Worm (Caenorhabditis elegans) whole organism, L4 larva: ENCODE measurements around the gene nas-39.

ENCODE experiments used
- D1046.2 ChIP-seq: fragments of 200-800 bp; sonication (Bioruptor generic); IDR thresholded peaks from 2 replicates; pipeline ENCODE4 v1.3.6; 2022; ENCODE audit warnings: missing genetic modification characterization, missing compliant biosample characterization
- F10B5.3 ChIP-seq: sonication (generic microtip); optimal IDR thresholded peaks from 2 replicates; lab custom pipeline; 2016; ENCODE audit warnings: mild to moderate bottlenecking, missing genetic modification characterization, missing compliant biosample characterization
- R02D3.7 ChIP-seq: fragments of 150-350 bp; sonication (generic microtip); optimal IDR thresholded peaks from 3 replicates; lab custom pipeline; 2014; ENCODE audit warnings: missing biosample characterization, missing genetic modification characterization
- T26A8.4 ChIP-seq: fragments of 200-800 bp; sonication (Bioruptor generic); IDR thresholded peaks from 2 replicates; pipeline ENCODE4 v1.3.6; 2022; ENCODE audit warnings: missing genetic modification characterization, missing compliant biosample characterization
- Y48G9A.11 ChIP-seq: fragments of 200-800 bp; sonication (Bioruptor generic); IDR thresholded peaks from 2 replicates; pipeline ENCODE4 v1.3.6; 2022; ENCODE audit warnings: missing genetic modification reagents, missing genetic modification characterization, missing compliant biosample characterization
- Y75B8A.6 ChIP-seq: fragments of 200-800 bp; sonication (Bioruptor generic); IDR thresholded peaks from 2 replicates; pipeline ENCODE4 v1.3.6; 2022; ENCODE audit warnings: missing genetic modification reagents, missing genetic modification characterization, missing compliant biosample characterization
- ZK546.5 ChIP-seq, 2 experiments: sonication (generic microtip); optimal IDR thresholded peaks; 2 replicates each; lab custom pipeline; 2017; ENCODE audit warnings: missing biosample characterization in 2 of 2, missing genetic modification characterization in 2 of 2
- ama-1 ChIP-seq: fragments of 150-350 bp; optimal IDR thresholded peaks from 2 replicates; lab custom pipeline; 2014; ENCODE audit warnings: inconsistent platforms, mixed read lengths
- attf-4 ChIP-seq: sonication (generic microtip); optimal IDR thresholded peaks from 3 replicates; lab custom pipeline; 2017; ENCODE audit warnings: missing biosample characterization, missing genetic modification characterization
- ceh-20 ChIP-seq: fragments of 200-800 bp; sonication (Bioruptor generic); IDR thresholded peaks from 2 replicates; pipeline ENCODE4 v1.3.6; 2022; ENCODE audit warnings: missing genetic modification reagents, missing genetic modification characterization, missing compliant biosample characterization
- ceh-44 ChIP-seq: fragments of 200-800 bp; sonication (Bioruptor generic); IDR thresholded peaks from 2 replicates; pipeline ENCODE4 v1.3.6; 2022; ENCODE audit warnings: missing genetic modification reagents, missing genetic modification characterization, missing compliant biosample characterization
- ceh-62 ChIP-seq: sonication (generic microtip); optimal IDR thresholded peaks from 2 replicates; lab custom pipeline; 2017; ENCODE audit warnings: missing biosample characterization, missing genetic modification characterization
- ces-1 ChIP-seq: fragments of 150-350 bp; sonication (generic microtip); optimal IDR thresholded peaks from 4 replicates; lab custom pipeline; 2014; ENCODE audit warnings: missing biosample characterization, missing genetic modification reagents, missing genetic modification characterization
- dmd-6 ChIP-seq: fragments of 200-800 bp; sonication (Bioruptor generic); IDR thresholded peaks from 2 replicates; pipeline ENCODE4 v1.3.6; 2022; ENCODE audit warnings: missing genetic modification reagents, missing genetic modification characterization, missing compliant biosample characterization
- dpl-1 ChIP-seq: fragments of 150-350 bp; optimal IDR thresholded peaks from 2 replicates; lab custom pipeline; 2014; ENCODE audit warnings: missing biosample characterization, missing genetic modification reagents, missing genetic modification characterization
- dve-1 ChIP-seq: sonication (generic microtip); optimal IDR thresholded peaks from 2 replicates; lab custom pipeline; 2017; ENCODE audit warnings: antibody characterized with exemption, mild to moderate bottlenecking, missing genetic modification characterization, missing compliant biosample characterization; ENCODE audit not compliant: insufficient read depth
- hif-1 ChIP-seq, 2 experiments: sonication (generic microtip); optimal IDR thresholded peaks; 2 replicates each; lab custom pipeline; 2016 to 2017; ENCODE audit warnings: missing compliant biosample characterization in 2 of 2, missing genetic modification characterization in 2 of 2, missing genetic modification reagents in 2 of 2, missing genotype in 2 of 2, mild to moderate bottlenecking in 1 of 2
- hlh-30 ChIP-seq: sonication (generic microtip); optimal IDR thresholded peaks from 2 replicates; lab custom pipeline; 2017; ENCODE audit warnings: antibody characterized with exemption, mild to moderate bottlenecking, missing genetic modification characterization, missing compliant biosample characterization; ENCODE audit not compliant: insufficient read depth
- hmg-1.1 ChIP-seq: fragments of 200-800 bp; sonication (Bioruptor generic); IDR thresholded peaks from 2 replicates; pipeline ENCODE4 v1.3.6; 2022; ENCODE audit warnings: missing genetic modification reagents, missing genetic modification characterization, missing compliant biosample characterization
- jun-1 ChIP-seq: fragments of 150-350 bp; optimal IDR thresholded peaks from 2 replicates; lab custom pipeline; 2014; ENCODE audit warnings: missing biosample characterization, missing genetic modification reagents, missing genetic modification characterization
- lin-15B ChIP-seq: fragments of 150-350 bp; sonication (generic microtip); optimal IDR thresholded peaks from 3 replicates; lab custom pipeline; 2014; ENCODE audit warnings: missing biosample characterization, missing genetic modification characterization
- lin-29 ChIP-seq: fragments of 200-800 bp; sonication (Bioruptor generic); IDR thresholded peaks from 2 replicates; pipeline ENCODE4 v1.3.6; 2022; ENCODE audit warnings: missing genetic modification reagents, missing genetic modification characterization, missing compliant biosample characterization
- madf-9 ChIP-seq: fragments of 200-800 bp; sonication (Bioruptor generic); conservative IDR thresholded peaks from 2 replicates; pipeline ENCODE4 v1.3.6; 2022; ENCODE audit warnings: missing genetic modification reagents, missing genetic modification characterization, missing compliant biosample characterization
- mdl-1 ChIP-seq, 2 experiments: fragments of 150-350 bp in 1 of 2; sonication (generic microtip) in 1 of 2; optimal IDR thresholded peaks; 2 replicates each; lab custom pipeline; 2014 to 2017; ENCODE audit warnings: missing biosample characterization in 2 of 2, missing genetic modification characterization in 2 of 2
- mep-1 ChIP-seq: fragments of 150-350 bp; sonication (generic microtip); optimal IDR thresholded peaks from 3 replicates; lab custom pipeline; 2014; ENCODE audit warnings: missing biosample characterization, missing genetic modification characterization
- nhr-10 ChIP-seq: fragments of 150-350 bp; optimal IDR thresholded peaks from 2 replicates; lab custom pipeline; 2014; ENCODE audit warnings: missing biosample characterization, missing genetic modification characterization
- nhr-25 ChIP-seq: sonication (generic microtip); optimal IDR thresholded peaks from 2 replicates; lab custom pipeline; 2017; ENCODE audit warnings: missing genetic modification characterization, mild to moderate bottlenecking, missing compliant biosample characterization, antibody characterized with exemption, moderate library complexity, borderline replicate concordance; ENCODE audit not compliant: insufficient read depth
- nhr-42 ChIP-seq: fragments of 200-800 bp; sonication (Bioruptor generic); IDR thresholded peaks from 2 replicates; pipeline ENCODE4 v1.3.6; 2022; ENCODE audit warnings: missing genetic modification characterization, missing compliant biosample characterization
- nhr-77 ChIP-seq: fragments of 150-350 bp; optimal IDR thresholded peaks from 2 replicates; lab custom pipeline; 2014; ENCODE audit warnings: missing biosample characterization, missing genetic modification characterization
- pha-4 ChIP-seq, 2 experiments: fragments of 150-350 bp in 1 of 2; fragments of 200-800 bp in 1 of 2; sonication (Bioruptor generic) in 1 of 2; IDR thresholded peaks in 1 of 2; optimal IDR thresholded peaks in 1 of 2; 2 replicates each; pipeline versions ENCODE4 v1.3.6 to Lab custom; 2014 to 2022; ENCODE audit warnings: missing genetic modification characterization in 2 of 2, missing genetic modification reagents in 2 of 2, missing biosample characterization in 1 of 2, missing compliant biosample characterization in 1 of 2
- rbr-2 ChIP-seq: sonication (generic microtip); optimal IDR thresholded peaks from 2 replicates; lab custom pipeline; 2016; ENCODE audit warnings: missing genotype, missing genetic modification characterization, missing compliant biosample characterization
- saeg-2 ChIP-seq: fragments of 200-800 bp; sonication (Bioruptor generic); IDR thresholded peaks from 2 replicates; pipeline ENCODE4 v1.3.6; 2022; ENCODE audit warnings: missing genetic modification reagents, missing genetic modification characterization, missing compliant biosample characterization
- skn-1 ChIP-seq: fragments of 150-350 bp; optimal IDR thresholded peaks from 2 replicates; lab custom pipeline; 2014; ENCODE audit warnings: missing biosample characterization, missing genetic modification characterization
- snpc-1.2 ChIP-seq: fragments of 200-800 bp; sonication (Bioruptor generic); IDR thresholded peaks from 2 replicates; pipeline ENCODE4 v1.3.6; 2022; ENCODE audit warnings: missing genetic modification reagents, missing genetic modification characterization, missing compliant biosample characterization
- snpc-4 ChIP-seq: fragments of 150-350 bp; optimal IDR thresholded peaks from 2 replicates; lab custom pipeline; 2014; ENCODE audit warnings: missing biosample characterization, missing genetic modification characterization
- vab-7 ChIP-seq: fragments of 200-800 bp; sonication (Bioruptor generic); IDR thresholded peaks from 2 replicates; pipeline ENCODE4 v1.3.6; 2022; ENCODE audit warnings: missing genetic modification reagents, missing genetic modification characterization, missing compliant biosample characterization
- zfp-2 ChIP-seq: sonication (generic microtip); optimal IDR thresholded peaks from 2 replicates; lab custom pipeline; 2016; ENCODE audit warnings: mild to moderate bottlenecking, missing genetic modification characterization, missing compliant biosample characterization
- zfp-3 ChIP-seq: fragments of 200-800 bp; sonication (Bioruptor generic); conservative IDR thresholded peaks from 2 replicates; pipeline ENCODE4 v1.3.6; 2022; ENCODE audit warnings: missing genetic modification reagents, missing genetic modification characterization, missing compliant biosample characterization
- zip-11 ChIP-seq: fragments of 200-800 bp; sonication (Bioruptor generic); IDR thresholded peaks from 2 replicates; pipeline ENCODE4 v1.3.6; 2022; ENCODE audit warnings: missing genetic modification characterization, missing compliant biosample characterization
- zip-2 ChIP-seq: fragments of 150-350 bp; optimal IDR thresholded peaks from 2 replicates; lab custom pipeline; 2014; ENCODE audit warnings: missing biosample characterization, missing genetic modification characterization
- ztf-11 ChIP-seq: fragments of 150-350 bp; optimal IDR thresholded peaks from 2 replicates; lab custom pipeline; 2014; ENCODE audit warnings: missing biosample characterization, missing genetic modification characterization
- ztf-7 ChIP-seq: fragments of 150-350 bp; optimal IDR thresholded peaks from 2 replicates; lab custom pipeline; 2014; ENCODE audit warnings: missing biosample characterization, missing genetic modification characterization

nas-39 gene

DNA sequence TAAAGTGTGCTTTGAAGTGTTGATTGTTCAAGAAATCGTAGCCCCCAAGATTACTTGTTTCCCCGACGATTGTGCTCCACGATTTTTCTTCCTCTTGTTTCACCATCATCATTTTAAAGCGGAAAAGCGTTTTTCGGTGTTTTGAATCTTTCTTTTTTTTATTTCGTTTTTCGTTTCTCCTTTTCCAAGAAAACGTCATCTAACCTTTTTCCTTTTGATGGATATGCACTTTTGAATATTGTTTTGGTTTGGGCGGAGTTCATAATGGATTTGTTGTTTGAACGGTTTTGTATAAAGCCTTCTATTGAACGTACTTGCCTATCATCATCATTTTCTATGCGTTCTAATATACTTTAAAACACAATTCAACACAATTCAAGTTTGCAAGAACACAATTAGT is 24.6 kb upstream of the nas-39 start, which contains the start of gene F38E9.6:
Gene F38E9.6 (plus strand): TSS at position 301 of the 400 bp plus-strand sequence.
- TF ChIP-seq lin-15B (no peak), ZK546.5 (tag; optimal IDR thresholded peaks at IDR 0.05; lab: Kevin White, UChicago) (no peak), mep-1 (tag; lab: Kevin White, UChicago) (no peak), Y75B8A.6 (GFP tag; lab: Robert Waterston, UW) (no peak), ceh-44 (GFP tag; lab: Robert Waterston, UW) (no peak), zip-11 (GFP tag; lab: Robert Waterston, UW) (no peak), lin-29 (GFP tag; lab: Robert Waterston, UW) (no peak), dve-1 (tag; lab: Kevin White, UChicago) (no peak), ama-1 (lab: Kevin White, UChicago) (no peak), R02D3.7 (no peak), dmd-6 (GFP tag; lab: Robert Waterston, UW) (no peak), T26A8.4 (no peak)
- TF ChIP-seq, all 104 proteins: peak for 0

DNA sequence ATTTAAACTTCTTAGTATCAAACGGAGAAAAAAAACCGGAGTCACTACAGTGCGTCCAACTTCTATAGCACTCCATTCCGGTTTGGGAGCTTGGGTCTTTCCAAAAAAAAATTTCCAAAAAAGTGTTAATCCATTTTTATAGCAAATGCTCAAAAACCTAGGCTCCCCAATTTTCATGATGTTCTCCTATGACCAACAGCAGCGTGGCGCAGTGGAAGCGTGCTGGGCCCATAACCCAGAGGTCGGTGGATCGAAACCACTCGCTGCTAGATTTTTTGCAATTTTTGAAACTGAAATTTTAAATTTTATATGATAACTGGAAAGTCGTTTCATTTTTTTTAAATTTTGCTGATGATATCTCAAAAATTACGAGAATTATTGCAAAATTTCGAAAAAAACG is 15.8 kb upstream of the nas-39 start:
- no peak for TF ChIP-seq mdl-1 (tag; optimal IDR thresholded peaks at IDR 0.05; lab: Kevin White, UChicago)
- TF ChIP-seq ztf-7 = no peak
- TF ChIP-seq dve-1 (tag; lab: Kevin White, UChicago) = no peak
- no peak for TF ChIP-seq hmg-1.1 (GFP tag; lab: Robert Waterston, UW)
- no peak for TF ChIP-seq mep-1 (tag; lab: Kevin White, UChicago)
- TF ChIP-seq ama-1 (lab: Kevin White, UChicago) = no peak
- TF ChIP-seq Y48G9A.11 (GFP tag; lab: Robert Waterston, UW) = 0 out of 2 replicates have a peak, but pooled peaks have one; percentile 42
- TF ChIP-seq snpc-1.2 (GFP tag; lab: Robert Waterston, UW) = peak; percentile 18; the same call in 1 of the 2 replicates
- no peak for TF ChIP-seq ces-1 (GFP tag; lab: Kevin White, UChicago)
- TF ChIP-seq lin-29 (GFP tag; lab: Robert Waterston, UW) = no peak
- 0 out of 2 replicates have a peak, but pooled peaks have one; percentile 60 for TF ChIP-seq D1046.2 (GFP tag; lab: Robert Waterston, UW)
- no peak for TF ChIP-seq ceh-62 (tag; lab: Kevin White, UChicago)
- no peak for TF ChIP-seq lin-15B
- no peak for TF ChIP-seq ztf-11 (tag; lab: Kevin White, UChicago)
- no peak for TF ChIP-seq zfp-3 (GFP tag; lab: Robert Waterston, UW)
- TF ChIP-seq saeg-2 (GFP tag; lab: Robert Waterston, UW) = no peak
- TF ChIP-seq nhr-42 = no peak
- no peak for TF ChIP-seq nhr-77
- TF ChIP-seq skn-1 (tag; lab: Kevin White, UChicago) = no peak
- TF ChIP-seq Y75B8A.6 (GFP tag; lab: Robert Waterston, UW) = no peak
- 0 out of 2 replicates have a peak, but pooled peaks have one; percentile 33 for TF ChIP-seq pha-4 (GFP tag; IDR thresholded peaks at IDR 0.05; lab: Robert Waterston, UW)
- TF ChIP-seq pha-4 (tag; optimal IDR thresholded peaks at IDR 0.05; lab: Kevin White, UChicago) = no peak
- TF ChIP-seq dpl-1 = no peak
- TF ChIP-seq nhr-10 = no peak
- TF ChIP-seq snpc-4 (tag; lab: Kevin White, UChicago) = no peak
- TF ChIP-seq F10B5.3 (tag; lab: Kevin White, UChicago) = no peak
- TF ChIP-seq vab-7 (GFP tag; lab: Robert Waterston, UW) = peak; percentile 55; the same call in 1 of the 2 replicates
- TF ChIP-seq zfp-2 (tag; lab: Kevin White, UChicago) = no peak
- no peak for TF ChIP-seq nhr-25
- TF ChIP-seq ceh-20 = no peak
- TF ChIP-seq hlh-30 (tag; lab: Kevin White, UChicago) = no peak
- TF ChIP-seq jun-1 (tag; lab: Kevin White, UChicago) = no peak
- TF ChIP-seq attf-4 = no peak
- TF ChIP-seq hif-1 (tag; optimal IDR thresholded peaks at IDR 0.05; lab: Kevin White, UChicago) = no peak
- TF ChIP-seq madf-9 = no peak
- no peak for TF ChIP-seq ceh-44 (GFP tag; lab: Robert Waterston, UW)
- no peak for TF ChIP-seq zip-2
- TF ChIP-seq rbr-2 (tag; lab: Kevin White, UChicago) = no peak
